Worm (Caenorhabditis elegans): Measurements from ENCODE around the gene pfd-4.

Gene pfd-4

DNA sequence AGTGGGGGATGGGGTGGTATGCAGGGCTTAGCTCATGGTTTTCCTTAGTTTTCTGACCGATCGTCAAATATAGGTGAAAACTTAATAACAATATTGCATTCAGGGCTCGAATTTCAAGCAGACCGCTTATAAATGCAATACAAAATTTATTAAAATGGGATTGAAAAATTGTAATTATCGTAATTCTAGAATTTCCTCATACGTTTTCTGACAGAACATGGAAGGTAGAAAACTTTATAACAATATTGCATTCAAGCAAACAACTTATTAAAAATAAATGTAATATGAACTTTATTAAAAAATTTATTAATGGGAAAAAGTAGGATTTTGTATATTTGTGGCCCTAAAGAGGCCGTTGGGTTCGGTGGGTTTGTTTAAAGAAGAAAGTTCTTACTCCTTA is 8.7 kb downstream of the pfd-4 start (continued):
- TF ChIP-seq C06A6.2 (GFP tag; conservative IDR thresholded peaks at IDR 0.05) (no peak), snpc-1.1 (tag; optimal IDR thresholded peaks at IDR 0.05; ENCODE audit: insufficient read depth) (no peak), snpc-3.4 (tag; optimal IDR thresholded peaks at IDR 0.05) (peak; percentile 7), mel-28 (tag; optimal IDR thresholded peaks at IDR 0.05; ENCODE audit: borderline replicate concordance) (no peak), rcor-1 (GFP tag; IDR thresholded peaks at IDR 0.05) (peak; percentile 68), aptf-2 (GFP tag; conservative IDR thresholded peaks at IDR 0.05) (no peak), nfyb-1 (GFP tag; IDR thresholded peaks at IDR 0.05) (no peak), mes-4 (tag; optimal IDR thresholded peaks at IDR 0.05) (peak; percentile 26), bed-1 (GFP tag; IDR thresholded peaks at IDR 0.05) (no peak), him-1 (tag; optimal IDR thresholded peaks at IDR 0.05) (peak; percentile 74), F22D6.2 (tag; optimal IDR thresholded peaks at IDR 0.05) (no peak), ztf-28 (GFP tag; IDR thresholded peaks at IDR 0.05) (no peak), F55B11.4 (tag; optimal IDR thresholded peaks at IDR 0.05; ENCODE audit: borderline replicate concordance, insufficient read depth) (no peak), ama-1 (optimal IDR thresholded peaks at IDR 0.05) (no peak), ama-1 (GFP tag; optimal IDR thresholded peaks at IDR 0.05) (no peak), egl-44 (GFP tag; IDR thresholded peaks at IDR 0.05) (peak; percentile 65; the same call in 1 of the 2 replicates), ets-4 (GFP tag; optimal IDR thresholded peaks at IDR 0.05) (no peak), lin-26 (GFP tag; IDR thresholded peaks at IDR 0.05) (peak; percentile 79), unc-130 (GFP tag; optimal IDR thresholded peaks at IDR 0.05) (no peak), madf-10 (tag; optimal IDR thresholded peaks at IDR 0.05) (no peak), ceh-91 (GFP tag; IDR thresholded peaks at IDR 0.05) (no peak), C17E4.6 (GFP tag; IDR thresholded peaks at IDR 0.05) (0 out of 2 replicates have a peak, but pooled peaks have one; percentile 7), snpc-1.3 (tag; optimal IDR thresholded peaks at IDR 0.05; ENCODE audit: insufficient read depth) (no peak), athp-1 (tag; optimal IDR thresholded peaks at IDR 0.05) (no peak), B0035.1 (tag; optimal IDR thresholded peaks at IDR 0.05) (no peak), F49E8.2 (tag; optimal IDR thresholded peaks at IDR 0.05; ENCODE audit: insufficient read depth) (peak; percentile 4), Y95B8A.8 (GFP tag; IDR thresholded peaks at IDR 0.05) (peak; percentile 59; the same call in 1 of the 2 replicates), Y53G8AR.9 (GFP tag; conservative IDR thresholded peaks at IDR 0.05) (0 out of 2 replicates have a peak, but pooled peaks have one; percentile 57), Y56A3A.18 (GFP tag; IDR thresholded peaks at IDR 0.05) (no peak), D2030.7 (GFP tag; IDR thresholded peaks at IDR 0.05) (peak; percentile 38), attf-5 (GFP tag; optimal IDR thresholded peaks at IDR 0.05) (no peak), F39B2.1 (GFP tag; IDR thresholded peaks at IDR 0.05) (0 out of 2 replicates have a peak, but pooled peaks have one; percentile 17), Y79H2A.3 (GFP tag; conservative IDR thresholded peaks at IDR 0.05) (peak; percentile 56; the same call in 1 of the 2 replicates), die-1 (tag; optimal IDR thresholded peaks at IDR 0.05) (no peak), dox-1 (GFP tag; IDR thresholded peaks at IDR 0.05) (peak; percentile 64; the same call in 1 of the 2 replicates), pbrm-1 (GFP tag; IDR thresholded peaks at IDR 0.05) (0 out of 2 replicates have a peak, but pooled peaks have one; percentile 16)

DNA sequence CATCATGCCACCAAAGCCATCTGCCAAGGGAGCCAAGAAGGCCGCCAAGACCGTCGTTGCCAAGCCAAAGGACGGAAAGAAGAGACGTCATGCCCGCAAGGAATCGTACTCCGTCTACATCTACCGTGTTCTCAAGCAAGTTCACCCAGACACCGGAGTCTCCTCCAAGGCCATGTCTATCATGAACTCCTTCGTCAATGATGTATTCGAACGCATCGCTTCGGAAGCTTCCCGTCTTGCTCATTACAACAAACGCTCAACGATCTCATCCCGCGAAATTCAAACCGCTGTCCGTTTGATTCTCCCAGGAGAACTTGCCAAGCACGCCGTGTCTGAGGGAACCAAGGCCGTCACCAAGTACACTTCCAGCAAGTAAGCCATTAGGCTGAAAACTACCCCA is 9.7 kb downstream of the pfd-4 start, which contains the start of gene his-48:
TSS of gene his-48 (plus strand) at position 5 of the 400 bp plus-strand sequence.
- peak; percentile 57; the same call in 1 of the 2 replicates for TF ChIP-seq attf-6 (GFP tag; IDR thresholded peaks at IDR 0.05)
- peak; percentile 38; the same call in 1 of the 2 replicates for TF ChIP-seq hsf-1 (GFP tag; IDR thresholded peaks at IDR 0.05)
- 0 out of 2 replicates have a peak, but pooled peaks have one; percentile 24 for TF ChIP-seq madf-6 (GFP tag; IDR thresholded peaks at IDR 0.05)
- TF ChIP-seq madf-3 (GFP tag; IDR thresholded peaks at IDR 0.05) = 0 out of 2 replicates have a peak, but pooled peaks have one; percentile 59
- TF ChIP-seq lin-26 (GFP tag; IDR thresholded peaks at IDR 0.05) = peak; percentile 79
